Fruit fly (Drosophila melanogaster) whole organism, pupa: Measurements from ENCODE around the gene CG34027.
A peak's percentile ranks its signal among the peaks of the same experiment; 100 is the strongest.

Experiments used
- CG10348 ChIP-seq: fragments of 200-800 bp; sonication (Bioruptor generic); IDR thresholded peaks from 2 replicates; pipeline ENCODE4 v1.3.6; 2022; ENCODE audit warnings: missing biosample characterization, missing genetic modification characterization
- CG12605 ChIP-seq: fragments of 200-800 bp; sonication (Bioruptor generic); IDR thresholded peaks from 2 replicates; pipeline ENCODE4 v1.3.6; 2022; ENCODE audit warnings: missing biosample characterization, missing genetic modification characterization
- CG13204 ChIP-seq: fragments of 200-800 bp; sonication (Bioruptor generic); optimal IDR thresholded peaks from 2 replicates; lab custom pipeline; 2018; ENCODE audit warnings: missing biosample characterization, mild to moderate bottlenecking, missing genetic modification characterization, moderate library complexity
- CG14655 ChIP-seq: fragments of 200-800 bp; sonication (Bioruptor generic); optimal IDR thresholded peaks from 3 replicates; lab custom pipeline; 2017; ENCODE audit warnings: mild to moderate bottlenecking, missing biosample characterization, missing genetic modification reagents, missing genetic modification characterization
- CG17806 ChIP-seq: fragments of 200-800 bp; sonication (Bioruptor generic); optimal IDR thresholded peaks from 2 replicates; lab custom pipeline; 2018; ENCODE audit warnings: missing biosample characterization, mild to moderate bottlenecking, missing genetic modification characterization, moderate library complexity
- CG32121 ChIP-seq: fragments of 200-800 bp; sonication (Bioruptor generic); IDR thresholded peaks from 2 replicates; pipeline ENCODE4 v1.3.6; 2022; ENCODE audit warnings: missing biosample characterization, missing genetic modification characterization
- CG34367 ChIP-seq: fragments of 200-800 bp; sonication (Bioruptor generic); optimal IDR thresholded peaks from 2 replicates; lab custom pipeline; 2018; ENCODE audit warnings: missing biosample characterization, mild to moderate bottlenecking, missing genetic modification characterization
- CG4496 ChIP-seq: fragments of 200-800 bp; sonication (Bioruptor generic); IDR thresholded peaks from 3 replicates; pipeline ENCODE4 v1.3.6; 2022; ENCODE audit warnings: missing biosample characterization, missing genetic modification characterization
- CG8159 ChIP-seq: fragments of 200-800 bp; sonication (Bioruptor generic); optimal IDR thresholded peaks from 3 replicates; lab custom pipeline; 2018; ENCODE audit warnings: missing biosample characterization, mild to moderate bottlenecking, missing genetic modification characterization, moderate library complexity
- CG8301 ChIP-seq: fragments of 200-800 bp; sonication (Bioruptor generic); optimal IDR thresholded peaks from 2 replicates; lab custom pipeline; 2018; ENCODE audit warnings: missing biosample characterization, mild to moderate bottlenecking, missing genetic modification characterization
- CG9948 ChIP-seq: fragments of 200-800 bp; sonication (Bioruptor generic); optimal IDR thresholded peaks from 2 replicates; lab custom pipeline; 2018; ENCODE audit warnings: missing biosample characterization, mild to moderate bottlenecking, missing genetic modification characterization, moderate library complexity
- D1 ChIP-seq: fragments of 200-800 bp; sonication (Bioruptor generic); optimal IDR thresholded peaks from 2 replicates; lab custom pipeline; 2018; ENCODE audit warnings: missing biosample characterization, mild to moderate bottlenecking, missing genetic modification characterization, moderate library complexity
- EcR ChIP-seq: fragments of 200-800 bp; sonication (Bioruptor generic); optimal IDR thresholded peaks from 3 replicates; lab custom pipeline; 2019; ENCODE audit warnings: missing biosample characterization, missing genetic modification characterization, mild to moderate bottlenecking, moderate library complexity, missing genetic modification reagents
- Ets98B ChIP-seq: fragments of 200-800 bp; sonication (Bioruptor generic); IDR thresholded peaks from 2 replicates; pipeline ENCODE4 v1.3.6; 2022; ENCODE audit warnings: missing biosample characterization, missing genetic modification characterization
- Pif1A ChIP-seq: fragments of 200-800 bp; sonication (Bioruptor generic); optimal IDR thresholded peaks from 3 replicates; lab custom pipeline; 2016; ENCODE audit warnings: missing biosample characterization, missing genetic modification characterization
- Pif1B ChIP-seq: fragments of 200-800 bp; sonication (Bioruptor generic); optimal IDR thresholded peaks from 3 replicates; lab custom pipeline; 2016; ENCODE audit warnings: missing biosample characterization, missing genetic modification characterization
- Snoo ChIP-seq: fragments of 200-800 bp; sonication (Bioruptor generic); optimal IDR thresholded peaks from 3 replicates; lab custom pipeline; 2017; ENCODE audit warnings: missing biosample characterization, mild to moderate bottlenecking, missing genetic modification characterization, inconsistent platforms
- fd96Ca ChIP-seq: fragments of 200-800 bp; sonication (Bioruptor generic); IDR thresholded peaks from 3 replicates; pipeline ENCODE4 v1.3.6; 2022; ENCODE audit warnings: missing biosample characterization, missing genetic modification characterization
- gl ChIP-seq: fragments of 200-800 bp; sonication (Bioruptor generic); optimal IDR thresholded peaks from 2 replicates; lab custom pipeline; 2018; ENCODE audit warnings: missing biosample characterization, mild to moderate bottlenecking, missing genetic modification characterization
- rn ChIP-seq: fragments of 200-800 bp; sonication (Bioruptor generic); IDR thresholded peaks from 2 replicates; pipeline ENCODE4 v1.3.6; 2022; ENCODE audit warnings: missing biosample characterization, missing genetic modification characterization

CG34027 gene

DNA sequence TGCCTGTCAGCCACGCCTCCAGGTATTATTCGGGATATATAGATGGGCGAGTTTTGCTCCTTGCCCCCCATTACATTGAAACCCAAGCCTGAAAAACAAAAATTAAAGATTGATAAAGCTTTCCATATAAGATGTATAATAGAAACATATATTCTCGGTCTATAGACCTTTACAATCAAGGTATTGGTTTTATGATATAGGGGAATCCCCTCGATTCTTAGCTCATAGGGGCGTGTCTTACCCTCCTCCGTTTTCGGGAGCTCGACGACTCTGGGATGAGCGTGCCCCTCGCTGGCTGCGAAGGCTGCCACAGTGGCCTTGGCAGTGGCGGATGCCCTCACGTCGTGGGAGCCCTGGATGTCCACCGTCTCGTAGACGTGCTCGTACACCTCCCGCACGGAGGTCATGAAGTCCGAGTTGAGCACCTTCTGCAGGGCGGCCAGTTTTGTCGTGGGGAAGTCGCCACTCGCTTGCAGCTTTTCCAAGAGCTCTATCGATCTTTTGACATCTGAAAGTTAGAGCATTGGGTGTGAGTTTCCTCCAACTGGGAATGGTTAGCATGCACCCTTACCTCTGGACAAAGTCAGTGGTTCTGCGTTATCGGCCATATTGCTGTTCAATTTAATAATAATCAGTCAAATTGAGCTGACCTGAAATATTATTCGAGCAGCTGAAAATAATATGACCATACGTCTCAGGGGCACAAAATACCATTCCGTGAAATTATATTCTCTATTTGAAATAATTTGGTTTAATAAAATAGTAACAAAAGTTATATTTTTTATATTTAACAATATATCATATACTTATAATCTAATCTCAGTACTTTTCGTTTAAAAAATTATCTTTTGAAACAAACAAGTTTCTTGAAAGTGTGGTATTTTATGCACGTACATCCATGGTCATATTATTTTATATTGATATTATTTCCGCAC, 43.7 kb downstream of the CG34027 start, which contains the start of the genes veli and PQBP1:
Gene veli (minus strand): TSS at position 685 of the 935 bp plus-strand sequence.
Gene PQBP1 (plus strand): TSS at position 885 of the 935 bp plus-strand sequence.
- no peak for TF ChIP-seq CG34367 (tag; lab: Kevin White, UChicago)
- no peak for TF ChIP-seq Ets98B
- no peak for TF ChIP-seq CG10348 (GFP tag; lab: Robert Waterston, UW)
- no peak for TF ChIP-seq CG17806 (tag; lab: Kevin White, UChicago)
- TF ChIP-seq CG12605 (GFP tag; lab: Robert Waterston, UW) = no peak
- TF ChIP-seq CG9948 (tag; lab: Kevin White, UChicago) = no peak
- no peak for TF ChIP-seq CG13204
- no peak for TF ChIP-seq CG8159 (tag; lab: Kevin White, UChicago)
- no peak for TF ChIP-seq fd96Ca
- TF ChIP-seq Snoo (tag; lab: Kevin White, UChicago) = no peak
- TF ChIP-seq CG14655 (GFP tag; lab: Kevin White, UChicago) = no peak
- no peak for TF ChIP-seq D1 (tag; lab: Kevin White, UChicago)
- TF ChIP-seq Pif1A (GFP tag; lab: Kevin White, UChicago) = no peak
- TF ChIP-seq Pif1B = no peak
- no peak for TF ChIP-seq CG4496 (GFP tag; lab: Robert Waterston, UW)
- TF ChIP-seq CG8301 = no peak
- TF ChIP-seq rn (GFP tag; lab: Robert Waterston, UW) = no peak

DNA sequence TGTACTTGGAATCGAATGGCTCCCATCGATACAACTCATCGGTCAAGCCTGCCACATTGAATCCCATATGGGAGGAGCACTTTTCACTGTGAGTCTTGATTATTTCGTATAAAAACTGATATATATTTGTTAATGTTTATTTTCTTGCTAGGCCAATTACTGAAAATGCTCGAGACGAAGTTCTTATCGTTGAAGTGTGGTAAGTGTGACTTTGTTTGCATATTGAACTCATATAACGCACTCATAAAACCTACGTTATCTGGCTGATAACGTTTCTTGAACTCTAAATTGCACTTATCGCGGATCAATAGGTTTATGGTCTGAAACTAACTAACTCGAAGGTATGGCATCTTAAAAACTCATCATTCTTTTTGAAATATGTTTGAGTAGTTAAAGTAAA, 48.4 kb downstream of the CG34027 start:
- TF ChIP-seq fd96Ca = no peak
- TF ChIP-seq Pif1B = no peak
- no peak for TF ChIP-seq EcR (GFP tag; lab: Kevin White, UChicago)
- no peak for TF ChIP-seq CG13204
- TF ChIP-seq CG4496 (GFP tag; lab: Robert Waterston, UW) = no peak
- no peak for TF ChIP-seq rn (GFP tag; lab: Robert Waterston, UW)
- no peak for TF ChIP-seq Snoo (tag; lab: Kevin White, UChicago)
- TF ChIP-seq CG34367 (tag; lab: Kevin White, UChicago) = no peak
- TF ChIP-seq CG17806 (tag; lab: Kevin White, UChicago) = no peak
- TF ChIP-seq gl (tag; lab: Kevin White, UChicago) = no peak
- TF ChIP-seq CG12605 (GFP tag; lab: Robert Waterston, UW) = no peak
- TF ChIP-seq CG14655 (GFP tag; lab: Kevin White, UChicago) = no peak
- TF ChIP-seq, all 21 proteins: peak for 0

DNA sequence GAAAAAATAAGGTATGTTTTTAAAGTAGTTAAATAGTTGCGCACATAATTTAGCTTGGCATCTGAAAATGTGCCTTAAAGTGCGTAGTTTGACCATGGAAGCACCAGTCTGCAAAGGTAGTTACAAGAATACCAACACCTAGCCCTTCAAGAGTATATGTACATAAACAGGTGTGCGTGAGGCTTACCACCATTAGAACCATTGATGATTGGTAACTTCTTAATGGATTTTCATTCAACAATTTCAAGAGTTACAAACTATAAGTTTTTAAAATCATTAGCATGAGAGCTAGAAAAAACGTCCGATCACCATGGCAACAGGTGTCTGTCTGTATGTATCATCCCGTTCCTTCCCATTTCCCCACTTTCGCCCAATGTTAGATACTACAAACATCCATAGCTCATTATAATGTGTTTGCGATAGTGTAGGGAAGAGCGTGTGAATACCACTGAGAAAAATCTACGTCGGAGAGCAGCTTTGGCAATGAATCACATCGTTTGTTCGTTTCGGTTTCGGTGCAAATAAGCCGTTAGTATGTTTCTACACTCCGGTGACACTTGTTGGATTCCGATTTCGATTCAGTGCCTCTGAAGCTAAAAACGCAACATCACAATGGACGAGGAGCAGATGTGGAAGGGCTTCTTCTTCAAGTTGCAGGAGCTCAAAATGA, 52.2 kb downstream of the CG34027 start:
- no peak for TF ChIP-seq CG4496 (GFP tag; lab: Robert Waterston, UW)
- no peak for TF ChIP-seq CG12605 (GFP tag; lab: Robert Waterston, UW)
- TF ChIP-seq CG10348 (GFP tag; lab: Robert Waterston, UW) = no peak
- TF ChIP-seq Snoo (tag; lab: Kevin White, UChicago) = no peak
- no peak for TF ChIP-seq CG8301
- TF ChIP-seq CG9948 (tag; lab: Kevin White, UChicago) = no peak
- TF ChIP-seq CG13204 = no peak
- TF ChIP-seq CG8159 (tag; lab: Kevin White, UChicago) = no peak
- TF ChIP-seq CG14655 (GFP tag; lab: Kevin White, UChicago) = no peak
- no peak for TF ChIP-seq Pif1B
- no peak for TF ChIP-seq gl (tag; lab: Kevin White, UChicago)
- no peak for TF ChIP-seq rn (GFP tag; lab: Robert Waterston, UW)
- no peak for TF ChIP-seq CG34367 (tag; lab: Kevin White, UChicago)
- TF ChIP-seq, all 21 proteins: peak for 0

DNA sequence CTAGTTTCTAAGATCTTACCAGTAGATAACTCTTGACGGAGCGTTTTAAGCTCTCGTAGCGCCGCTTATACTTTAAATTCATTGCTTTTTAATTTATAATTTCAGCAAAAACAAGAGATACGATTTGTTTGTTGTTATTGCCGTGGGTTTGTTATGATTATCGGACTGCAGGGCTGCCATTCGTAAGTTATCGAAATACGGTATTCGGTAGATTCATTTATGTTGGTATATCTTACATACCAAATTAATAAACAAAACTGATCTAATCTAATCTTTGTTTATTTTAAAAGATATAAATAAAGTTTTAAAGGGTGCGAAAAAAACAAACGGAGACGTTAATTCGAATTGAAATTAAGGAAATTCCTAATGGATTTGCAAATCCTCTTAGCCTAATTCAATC, 52.8 kb downstream of the CG34027 start, which contains the start of the genes CG31111 and stac:
Gene CG31111 (minus strand): TSS at position 162 of the 400 bp plus-strand sequence.
Gene stac (plus strand): TSS at position 271 of the 400 bp plus-strand sequence.
- TF ChIP-seq EcR (GFP tag; lab: Kevin White, UChicago) = no peak
- no peak for TF ChIP-seq rn (GFP tag; lab: Robert Waterston, UW)
- no peak for TF ChIP-seq gl (tag; lab: Kevin White, UChicago)
- no peak for TF ChIP-seq D1 (tag; lab: Kevin White, UChicago)
- TF ChIP-seq CG32121 (GFP tag; lab: Robert Waterston, UW) = no peak

DNA sequence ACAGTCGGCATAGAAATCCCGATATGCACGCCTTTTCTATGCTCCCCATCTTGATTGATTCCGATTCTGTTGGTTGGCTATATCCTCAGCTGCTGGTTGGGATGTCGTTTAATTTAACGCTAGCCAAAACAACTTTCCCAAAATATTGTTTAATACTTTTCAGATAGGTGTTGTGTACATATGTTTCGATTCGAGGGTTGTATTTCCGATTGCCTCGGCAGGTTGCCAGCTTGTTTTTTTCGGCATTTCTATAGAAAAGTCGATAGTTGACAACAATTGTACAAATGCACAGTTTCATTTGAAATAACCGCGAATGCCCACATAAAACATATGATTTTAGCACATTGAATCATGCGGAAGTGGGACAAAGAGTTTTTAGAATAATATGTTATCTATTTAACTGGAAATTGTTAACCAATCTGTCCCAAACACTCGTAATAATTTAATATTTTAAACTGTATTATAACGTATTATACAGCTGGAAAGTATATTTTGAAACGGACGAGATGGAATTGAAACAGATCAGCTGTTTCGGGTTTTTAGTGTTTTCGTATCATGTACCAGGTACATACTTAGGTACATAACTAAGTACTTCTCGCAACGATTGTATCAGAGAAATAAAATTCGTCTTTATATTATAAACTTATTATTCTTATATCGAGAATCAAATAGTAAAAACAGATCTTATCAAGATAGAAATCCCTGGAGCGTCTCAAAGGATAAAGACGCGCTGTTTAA, 54.2 kb downstream of the CG34027 start, which contains the start of gene CG31109:
Gene CG31109 (minus strand): TSS at position 203 of the 738 bp plus-strand sequence.
- no peak for TF ChIP-seq CG13204
- peak; percentile 36; the same call in 1 of the 2 replicates for TF ChIP-seq Ets98B
- TF ChIP-seq CG9948 (tag; lab: Kevin White, UChicago) = no peak
